Fruit fly (Drosophila melanogaster) whole organism, embryonic: ENCODE results near the gene CG43051.

Source experiments
- B-H2 ChIP-seq: fragments of 200-800 bp; sonication (Bioruptor generic); optimal IDR thresholded peaks from 2 replicates; lab custom pipeline; 2018; ENCODE audit warnings: missing biosample characterization, mild to moderate bottlenecking, missing genetic modification characterization
- BtbVII ChIP-seq: fragments of 200-800 bp; sonication (Bioruptor generic); optimal IDR thresholded peaks from 3 replicates; lab custom pipeline; 2017; ENCODE audit warnings: missing biosample characterization, mild to moderate bottlenecking, missing genetic modification characterization
- Bteb2 ChIP-seq: fragments of 200-800 bp; sonication (Bioruptor generic); optimal IDR thresholded peaks from 2 replicates; lab custom pipeline; 2016; ENCODE audit warnings: missing biosample characterization, missing genetic modification characterization
- CG1233 ChIP-seq: fragments of 200-800 bp; sonication (Bioruptor generic); optimal IDR thresholded peaks from 4 replicates; lab custom pipeline; 2018; ENCODE audit warnings: missing biosample characterization, mild to moderate bottlenecking, missing genetic modification characterization
- CG12659 ChIP-seq: fragments of 200-800 bp; sonication (Bioruptor generic); optimal IDR thresholded peaks from 3 replicates; lab custom pipeline; 2017; ENCODE audit warnings: mild to moderate bottlenecking, missing biosample characterization, missing genetic modification reagents, missing genetic modification characterization
- CG12769 ChIP-seq: fragments of 200-800 bp; sonication (Bioruptor generic); optimal IDR thresholded peaks from 2 replicates; lab custom pipeline; 2019; ENCODE audit warnings: missing biosample characterization, mild to moderate bottlenecking, missing genetic modification characterization, moderate library complexity
- CG18599 ChIP-seq: fragments of 200-800 bp; sonication (Bioruptor generic); optimal IDR thresholded peaks from 3 replicates; lab custom pipeline; 2017; ENCODE audit warnings: missing biosample characterization, missing genetic modification characterization, mild to moderate bottlenecking, moderate library complexity, missing genetic modification reagents
- CG2120 ChIP-seq: fragments of 200-800 bp; sonication (Bioruptor generic); optimal IDR thresholded peaks from 3 replicates; lab custom pipeline; 2016; ENCODE audit warnings: missing biosample characterization, missing genetic modification characterization
- CG2678 ChIP-seq: fragments of 200-800 bp; sonication (Bioruptor generic); optimal IDR thresholded peaks from 3 replicates; lab custom pipeline; 2019; ENCODE audit warnings: missing biosample characterization, mild to moderate bottlenecking, missing genetic modification characterization, moderate library complexity
- CG32772 ChIP-seq: fragments of 200-800 bp; sonication (Bioruptor generic); IDR thresholded peaks from 2 replicates; pipeline ENCODE4 v1.3.6; 2022; ENCODE audit warnings: missing biosample characterization, missing genetic modification characterization
- CG3281 ChIP-seq: fragments of 200-800 bp; sonication (Bioruptor generic); optimal IDR thresholded peaks from 3 replicates; lab custom pipeline; 2017; ENCODE audit warnings: missing biosample characterization, mild to moderate bottlenecking, missing genetic modification characterization
- CG34376 ChIP-seq: fragments of 200-800 bp; sonication (Bioruptor generic); optimal IDR thresholded peaks from 2 replicates; lab custom pipeline; 2018; ENCODE audit warnings: missing biosample characterization, mild to moderate bottlenecking, missing genetic modification characterization
- CG3995 ChIP-seq: fragments of 200-800 bp; sonication (Bioruptor generic); optimal IDR thresholded peaks from 3 replicates; lab custom pipeline; 2016; ENCODE audit warnings: missing biosample characterization, missing genetic modification characterization
- CG4730 ChIP-seq: fragments of 200-800 bp; sonication (Bioruptor generic); IDR thresholded peaks from 2 replicates; pipeline ENCODE4 v1.3.6; 2022; ENCODE audit warnings: missing biosample characterization, missing genetic modification characterization
- CG6689 ChIP-seq: fragments of 200-800 bp; sonication (Bioruptor generic); IDR thresholded peaks from 2 replicates; pipeline ENCODE4 v1.3.6; 2022; ENCODE audit warnings: missing biosample characterization, missing genetic modification characterization
- CG6765 ChIP-seq: fragments of 200-800 bp; sonication (Bioruptor generic); optimal IDR thresholded peaks from 3 replicates; lab custom pipeline; 2017; ENCODE audit warnings: missing biosample characterization, mild to moderate bottlenecking, missing genetic modification characterization
- CG7745 ChIP-seq: fragments of 200-800 bp; sonication (Bioruptor generic); optimal IDR thresholded peaks from 2 replicates; lab custom pipeline; 2018; ENCODE audit warnings: missing biosample characterization, mild to moderate bottlenecking, missing genetic modification characterization, moderate library complexity
- CrebB ChIP-seq: fragments of 200-800 bp; sonication (Bioruptor generic); optimal IDR thresholded peaks from 3 replicates; lab custom pipeline; 2018; ENCODE audit warnings: missing biosample characterization, mild to moderate bottlenecking, missing genetic modification characterization
- Deaf1 ChIP-seq: fragments of 200-800 bp; optimal IDR thresholded peaks from 3 replicates; lab custom pipeline; 2019; ENCODE audit warnings: missing biosample characterization, mild to moderate bottlenecking, missing genetic modification characterization, moderate library complexity
- Fer1 ChIP-seq: fragments of 200-800 bp; sonication (Bioruptor generic); optimal IDR thresholded peaks from 2 replicates; lab custom pipeline; 2017; ENCODE audit warnings: missing biosample characterization, mild to moderate bottlenecking, missing genetic modification characterization
- GATAe ChIP-seq: fragments of 200-800 bp; sonication (Bioruptor generic); conservative IDR thresholded peaks from 2 replicates; pipeline ENCODE4 v1.3.6; 2022; ENCODE audit warnings: missing biosample characterization, missing genetic modification characterization
- H2.0 ChIP-seq: fragments of 200-800 bp; sonication (Bioruptor generic); IDR thresholded peaks from 2 replicates; pipeline ENCODE4 v1.3.6; 2022; ENCODE audit warnings: missing biosample characterization, missing genetic modification characterization
- Hmr ChIP-seq: fragments of 200-800 bp; sonication (Bioruptor generic); optimal IDR thresholded peaks from 3 replicates; lab custom pipeline; 2017; ENCODE audit warnings: mild to moderate bottlenecking, missing biosample characterization, missing genetic modification reagents, missing genetic modification characterization
- Med ChIP-seq: fragments of 200-800 bp; sonication (Bioruptor generic); peaks from one replicate; lab custom pipeline; 2016; ENCODE audit warnings: missing biosample characterization, missing genetic modification characterization, mild to moderate bottlenecking, inconsistent platforms, moderate library complexity
- Scr ChIP-seq: fragments of 200-800 bp; sonication (Bioruptor generic); IDR thresholded peaks from 2 replicates; pipeline ENCODE4 v1.3.6; 2022; ENCODE audit warnings: missing biosample characterization, missing genetic modification characterization; ENCODE audit not compliant: partially characterized antibody
- Vsx1 ChIP-seq: fragments of 200-800 bp; sonication (Bioruptor generic); optimal IDR thresholded peaks from 2 replicates; lab custom pipeline; 2017; ENCODE audit warnings: missing biosample characterization, mild to moderate bottlenecking, missing genetic modification characterization, missing genetic modification reagents
- ab ChIP-seq: fragments of 200-800 bp; sonication (Bioruptor generic); optimal IDR thresholded peaks from 2 replicates; lab custom pipeline; 2016; ENCODE audit warnings: missing biosample characterization, missing genetic modification characterization
- corto ChIP-seq: fragments of 200-800 bp; sonication (Bioruptor generic); optimal IDR thresholded peaks from 2 replicates; lab custom pipeline; 2016; ENCODE audit warnings: missing biosample characterization, mild to moderate bottlenecking, missing genetic modification characterization, moderate library complexity
- cwo ChIP-seq: fragments of 200-800 bp; sonication (Bioruptor generic); optimal IDR thresholded peaks from 3 replicates; lab custom pipeline; 2017; ENCODE audit warnings: missing biosample characterization, missing genetic modification characterization, mild to moderate bottlenecking, moderate library complexity, missing genetic modification reagents
- dpn ChIP-seq, 2 experiments: fragments of 200-800 bp; sonication (Bioruptor generic); optimal IDR thresholded peaks; 3 replicates each; lab custom pipeline; 2016; ENCODE audit warnings: missing biosample characterization in 2 of 2, missing genetic modification characterization in 2 of 2
- esg ChIP-seq: fragments of 200-800 bp; sonication (Bioruptor generic); conservative IDR thresholded peaks from 2 replicates; pipeline ENCODE4 v1.3.6; 2022; ENCODE audit warnings: missing biosample characterization, missing genetic modification characterization
- exex ChIP-seq: fragments of 200-800 bp; sonication (Bioruptor generic); optimal IDR thresholded peaks from 4 replicates; lab custom pipeline; 2018; ENCODE audit warnings: missing biosample characterization, mild to moderate bottlenecking, missing genetic modification characterization, moderate library complexity
- gem ChIP-seq: fragments of 200-800 bp; sonication (Bioruptor generic); optimal IDR thresholded peaks from 2 replicates; lab custom pipeline; 2019; ENCODE audit warnings: missing biosample characterization, mild to moderate bottlenecking, missing genetic modification characterization, moderate library complexity
- grau ChIP-seq: fragments of 200-800 bp; optimal IDR thresholded peaks from 3 replicates; lab custom pipeline; 2019; ENCODE audit warnings: missing biosample characterization, mild to moderate bottlenecking, missing genetic modification characterization, moderate library complexity
- hb ChIP-seq: fragments of 200-800 bp; sonication (Bioruptor generic); IDR thresholded peaks from 3 replicates; pipeline ENCODE4 v1.3.6; 2022; ENCODE audit warnings: missing biosample characterization, missing genetic modification characterization; ENCODE audit not compliant: partially characterized antibody
- mirr ChIP-seq: fragments of 200-800 bp; sonication (Bioruptor generic); optimal IDR thresholded peaks from 3 replicates; lab custom pipeline; 2018; ENCODE audit warnings: missing biosample characterization, mild to moderate bottlenecking, missing genetic modification characterization
- org-1 ChIP-seq: fragments of 200-800 bp; sonication (Bioruptor generic); optimal IDR thresholded peaks from 2 replicates; lab custom pipeline; 2017; ENCODE audit warnings: missing biosample characterization, missing genetic modification characterization
- pb ChIP-seq: fragments of 200-800 bp; sonication (Bioruptor generic); optimal IDR thresholded peaks from 3 replicates; lab custom pipeline; 2016; ENCODE audit warnings: missing biosample characterization, missing genetic modification characterization
- row ChIP-seq: fragments of 200-800 bp; sonication (Bioruptor generic); IDR thresholded peaks from 3 replicates; pipeline ENCODE4 v1.3.6; 2022; ENCODE audit warnings: missing biosample characterization, missing genetic modification characterization
- sd ChIP-seq: fragments of 200-800 bp; sonication (Bioruptor generic); optimal IDR thresholded peaks from 3 replicates; lab custom pipeline; 2018; ENCODE audit warnings: missing biosample characterization, mild to moderate bottlenecking, missing genetic modification characterization, moderate library complexity
- sens ChIP-seq: fragments of 200-800 bp; sonication (Bioruptor generic); peaks from one replicate; lab custom pipeline; 2016; ENCODE audit warnings: missing biosample characterization, missing genetic modification characterization
- sisA ChIP-seq: fragments of 200-800 bp; sonication (Bioruptor generic); IDR thresholded peaks from 2 replicates; pipeline ENCODE4 v1.3.6; 2022; ENCODE audit warnings: missing biosample characterization, missing genetic modification characterization
- sqz ChIP-seq: fragments of 200-800 bp; sonication (Bioruptor generic); optimal IDR thresholded peaks from 3 replicates; lab custom pipeline; 2018; ENCODE audit warnings: missing biosample characterization, mild to moderate bottlenecking, missing genetic modification characterization
- vvl ChIP-seq: fragments of 200-800 bp; sonication (Bioruptor generic); IDR thresholded peaks from 2 replicates; pipeline ENCODE4 v1.3.6; 2022; ENCODE audit warnings: missing biosample characterization, missing genetic modification characterization
- wor ChIP-seq: fragments of 200-800 bp; sonication (Bioruptor generic); IDR thresholded peaks from 2 replicates; pipeline ENCODE4 v1.3.6; 2022; ENCODE audit warnings: missing biosample characterization, missing genetic modification characterization
- z ChIP-seq: fragments of 200-800 bp; sonication (Bioruptor generic); IDR thresholded peaks from 3 replicates; pipeline ENCODE4 v1.3.6; 2022; ENCODE audit warnings: missing biosample characterization, missing genetic modification characterization
- zfh2 ChIP-seq: fragments of 200-800 bp; sonication (Bioruptor generic); optimal IDR thresholded peaks from 2 replicates; lab custom pipeline; 2016; ENCODE audit warnings: missing biosample characterization, missing genetic modification characterization

The CG43051 gene

DNA sequence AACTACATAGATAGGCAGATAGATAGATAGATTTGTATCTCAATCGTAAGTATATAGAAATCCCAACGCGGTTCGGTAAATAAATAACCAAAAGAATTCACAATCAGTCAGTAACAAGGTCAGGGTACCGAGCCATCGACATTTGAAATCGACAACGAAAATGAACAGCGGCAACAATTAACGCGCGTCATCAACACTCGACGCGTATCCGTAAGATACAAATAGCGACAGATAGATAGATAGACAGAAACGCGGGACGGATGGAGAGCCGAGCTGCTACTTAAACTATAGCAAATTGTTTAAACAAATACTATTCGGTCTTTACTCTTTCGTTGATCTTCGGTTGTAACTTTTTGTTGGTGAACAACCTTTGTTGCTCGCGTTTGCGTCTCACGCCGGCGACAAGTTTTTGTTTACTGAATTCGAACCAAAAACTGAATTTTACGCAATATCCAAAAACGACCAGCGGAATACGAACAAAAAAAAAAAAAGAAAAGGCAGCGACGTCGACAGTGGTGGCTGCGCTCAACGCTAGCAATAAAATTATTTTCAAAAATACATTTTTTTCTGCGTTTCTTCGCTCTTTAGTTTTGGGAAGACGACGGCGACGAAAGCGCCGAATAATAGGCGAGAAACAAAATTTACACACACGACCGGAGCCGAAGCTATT, 14.5 kb upstream of the CG43051 start (continued):
- TF ChIP-seq CG6689 (0 out of 2 replicates have a peak, but pooled peaks have one; percentile 17), B-H2 (GFP tag; lab: Kevin White, UChicago) (no peak), Med (GFP tag; lab: Kevin White, UChicago) (peak; percentile 54), CG4730 (no peak), Bteb2 (no peak)

DNA sequence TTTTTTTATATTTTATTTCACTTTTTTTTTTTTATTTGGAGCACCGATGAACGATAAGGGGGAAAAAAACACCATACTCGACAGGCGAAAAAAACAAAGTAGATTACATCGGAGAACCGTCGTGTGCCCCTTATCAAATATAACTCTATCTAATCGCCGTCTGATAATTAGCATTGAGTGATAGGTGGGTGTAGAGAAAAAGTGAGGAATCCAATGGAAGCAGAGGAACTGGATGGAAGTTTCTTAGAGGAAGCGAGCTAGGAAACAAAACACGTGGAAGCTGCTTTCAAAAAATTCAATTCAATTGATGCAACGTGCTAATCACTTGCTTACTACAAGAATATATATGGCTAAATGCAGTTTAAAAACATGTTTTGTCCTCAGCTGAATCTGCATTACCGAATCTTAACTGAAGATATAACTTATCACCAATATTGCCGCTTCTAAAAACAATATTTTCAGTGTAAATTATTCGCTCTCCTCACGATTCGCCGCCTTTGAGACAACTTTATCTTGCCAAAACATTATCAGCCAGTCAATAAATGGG, 13.9 kb upstream of the CG43051 start:
- TF ChIP-seq vvl (GFP tag; lab: Robert Waterston, UW) (no peak), esg (GFP tag; lab: Robert Waterston, UW) (no peak), wor (GFP tag; lab: Robert Waterston, UW) (no peak), CG3281 (GFP tag; lab: Kevin White, UChicago) (peak; percentile 46), Deaf1 (tag; lab: Kevin White, UChicago) (peak; percentile 44), zfh2 (peak; percentile 17), sisA (GFP tag; lab: Robert Waterston, UW) (no peak), ab (GFP tag; lab: Kevin White, UChicago) (no peak), H2.0 (GFP tag; lab: Robert Waterston, UW) (0 out of 2 replicates have a peak, but pooled peaks have one; percentile 4), CG1233 (GFP tag; lab: Kevin White, UChicago) (peak; percentile 17), CG18599 (GFP tag; lab: Kevin White, UChicago) (peak; percentile 59), sqz (GFP tag; lab: Kevin White, UChicago) (peak; percentile 96), z (0 out of 3 replicates have a peak, but pooled peaks have one; percentile 38), mirr (GFP tag; lab: Kevin White, UChicago) (peak; percentile 44), cwo (GFP tag; lab: Kevin White, UChicago) (peak; percentile 46), Fer1 (GFP tag; lab: Kevin White, UChicago) (peak; percentile 20), org-1 (peak; percentile 24), CG12769 (tag; lab: Kevin White, UChicago) (peak; percentile 44), Scr (GFP tag; lab: Robert Waterston, UW) (no peak), CG34376 (GFP tag; lab: Kevin White, UChicago) (peak; percentile 50), CG3995 (GFP tag; lab: Kevin White, UChicago) (peak; percentile 8), sens (peak; percentile 82), CG6765 (peak; percentile 42), CG32772 (GFP tag; lab: Robert Waterston, UW) (peak; percentile 88), grau (tag; lab: Kevin White, UChicago) (peak; percentile 31), CG2120 (GFP tag; lab: Kevin White, UChicago) (peak; percentile 30), sd (tag; lab: Kevin White, UChicago) (peak; percentile 12), pb (GFP tag; lab: Kevin White, UChicago) (no peak), exex (tag; lab: Kevin White, UChicago) (peak; percentile 90), dpn (GFP tag; optimal IDR thresholded peaks at IDR 0.05; lab: Kevin White, UChicago) (peak in 1 of 2 experiments; percentile 9), CG12659 (GFP tag; lab: Kevin White, UChicago) (peak; percentile 8), row (GFP tag; lab: Robert Waterston, UW) (peak; percentile 14; the same call in 1 of the 3 replicates), GATAe (GFP tag; lab: Robert Waterston, UW) (peak; percentile 86), gem (tag; lab: Kevin White, UChicago) (peak; percentile 22), corto (GFP tag; lab: Kevin White, UChicago) (peak; percentile 74), Hmr (GFP tag; lab: Kevin White, UChicago) (peak; percentile 48), BtbVII (GFP tag; lab: Kevin White, UChicago) (peak; percentile 56), Vsx1 (peak; percentile 85), CrebB (tag; lab: Kevin White, UChicago) (no peak), CG2678 (tag; lab: Kevin White, UChicago) (peak; percentile 34), hb (GFP tag; lab: Robert Waterston, UW) (no peak), CG7745 (tag; lab: Kevin White, UChicago) (peak; percentile 82)
